Worm (Caenorhabditis elegans) whole organism, L1 larva: ENCODE measurements around the gene T11F9.14.
"Not testable (repeated sequence)": the region's sequence is repeated elsewhere in the genome, so short reads cannot be mapped to it uniquely, and the experiment has no call there.

Experiments
- dsc-1 ChIP-seq: sonication (generic microtip); optimal IDR thresholded peaks from 2 replicates; lab custom pipeline; 2016; ENCODE audit warnings: mild to moderate bottlenecking, missing genetic modification characterization, missing compliant biosample characterization
- lin-39 ChIP-seq: fragments of 150-350 bp; optimal IDR thresholded peaks from 2 replicates; lab custom pipeline; 2014; ENCODE audit warnings: missing biosample characterization, missing genetic modification reagents, missing genetic modification characterization
- nhr-237 ChIP-seq: fragments of 150-350 bp; optimal IDR thresholded peaks from 2 replicates; lab custom pipeline; 2014; ENCODE audit warnings: missing biosample characterization, missing genetic modification characterization
- pax-3 ChIP-seq: fragments of 200-800 bp; sonication (Bioruptor generic); optimal IDR thresholded peaks from 2 replicates; lab custom pipeline; 2018; ENCODE audit warnings: mild to moderate bottlenecking, missing genetic modification characterization, moderate library complexity, missing compliant biosample characterization
- tbx-2 ChIP-seq: sonication (generic microtip); optimal IDR thresholded peaks from 2 replicates; lab custom pipeline; 2016; ENCODE audit warnings: missing genetic modification characterization, missing compliant biosample characterization
- ztf-11 ChIP-seq, 2 experiments: sonication (generic microtip); optimal IDR thresholded peaks; 2 replicates each; lab custom pipeline; 2016 to 2017; ENCODE audit warnings: missing genetic modification characterization in 2 of 2, missing biosample characterization in 1 of 2, missing compliant biosample characterization in 1 of 2

- not testable (repeated sequence) for TF ChIP-seq pax-3 (tag; lab: Kevin White, UChicago); dsc-1 (tag; lab: Kevin White, UChicago); nhr-237 (tag; lab: Kevin White, UChicago); tbx-2 (tag; lab: Kevin White, UChicago); ztf-11 (tag; optimal IDR thresholded peaks at IDR 0.05; lab: Kevin White, UChicago); lin-39 (tag; lab: Kevin White, UChicago)
These were observed 3.0 kb upstream of the T11F9.14 start, which contains the start of gene col-157 for ce11 chrV:11483580-11484092.
